Worm (Caenorhabditis elegans): Measurements from ENCODE around the gene C55A1.1.

Gene C55A1.1

DNA sequence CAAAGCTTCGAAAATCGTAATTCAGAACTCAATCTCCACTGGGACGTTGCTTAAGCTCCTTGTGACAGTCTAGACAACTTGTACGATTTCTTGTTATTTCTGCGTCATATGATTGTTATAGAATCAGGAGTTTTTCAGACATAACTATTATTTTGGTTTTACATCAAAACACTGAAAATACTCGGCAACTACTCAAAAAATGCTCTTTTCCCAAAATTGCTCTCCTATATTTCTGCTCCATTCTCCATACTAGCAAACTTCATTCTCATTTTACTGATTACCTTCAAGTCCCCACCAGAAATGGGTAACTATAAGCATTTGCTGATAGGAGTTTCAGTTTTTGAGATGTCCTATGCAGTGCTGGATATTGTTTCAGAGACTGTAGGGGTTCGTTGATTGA lies at the start of gene C55A1.1:
Gene C55A1.1 (plus strand): TSS at position 301 of the 400 bp plus-strand sequence.
- no peak for TF ChIP-seq zag-1 (tag; optimal IDR thresholded peaks at IDR 0.05)
- TF ChIP-seq ces-1 (GFP tag; optimal IDR thresholded peaks at IDR 0.05) = no peak
- no peak for TF ChIP-seq tlp-1 (tag; optimal IDR thresholded peaks at IDR 0.05)
- TF ChIP-seq fkh-10 (GFP tag; optimal IDR thresholded peaks at IDR 0.05) = no peak
- no peak for TF ChIP-seq Y116A8C.19 (tag; optimal IDR thresholded peaks at IDR 0.05; ENCODE audit: borderline replicate concordance)
- TF ChIP-seq unc-86 (tag; optimal IDR thresholded peaks at IDR 0.05) = no peak
- TF ChIP-seq irx-1 (tag; optimal IDR thresholded peaks at IDR 0.05) = no peak
- TF ChIP-seq C34B4.2 (tag; optimal IDR thresholded peaks at IDR 0.05) = no peak
- TF ChIP-seq hpl-2 (GFP tag; optimal IDR thresholded peaks at IDR 0.05) = no peak
- no peak for TF ChIP-seq mep-1 (tag; optimal IDR thresholded peaks at IDR 0.05)
- TF ChIP-seq mef-2 (tag; optimal IDR thresholded peaks at IDR 0.05) = no peak
- no peak for TF ChIP-seq nhr-12 (tag; optimal IDR thresholded peaks at IDR 0.05)
- TF ChIP-seq C16A3.4 (tag; optimal IDR thresholded peaks at IDR 0.05) = no peak
- TF ChIP-seq F16B12.6 (tag; optimal IDR thresholded peaks at IDR 0.05) = no peak
- TF ChIP-seq fkh-4 (tag; optimal IDR thresholded peaks at IDR 0.05; ENCODE audit: borderline replicate concordance) = no peak
- TF ChIP-seq nhr-20 (tag; optimal IDR thresholded peaks at IDR 0.05) = no peak
- no peak for TF ChIP-seq lin-14 (GFP tag; optimal IDR thresholded peaks at IDR 0.05)
- no peak for TF ChIP-seq unc-62 (GFP tag; optimal IDR thresholded peaks at IDR 0.05)
- no peak for TF ChIP-seq dpl-1 (GFP tag; optimal IDR thresholded peaks at IDR 0.05)

DNA sequence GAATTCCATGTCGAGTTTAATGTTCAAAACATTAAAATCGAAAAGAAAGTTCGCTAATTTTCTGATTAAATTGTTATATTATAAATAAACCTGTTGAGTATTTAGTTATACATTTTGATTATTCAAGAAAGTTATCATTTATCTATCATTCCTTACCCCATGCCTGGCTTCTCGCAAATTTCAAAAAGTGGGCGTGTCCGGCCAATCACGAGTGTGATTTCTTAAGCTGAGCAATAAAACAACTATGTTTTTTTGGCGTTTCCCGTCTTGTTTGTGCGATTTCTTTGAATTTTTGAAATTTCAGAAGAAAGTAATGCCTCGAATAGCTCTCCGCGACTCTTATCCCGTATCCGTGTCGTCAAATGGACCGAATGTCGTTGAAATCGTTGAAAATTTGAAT lies 49.0 kb upstream of the C55A1.1 start, which contains the start of gene fbxa-94:
Gene fbxa-94 (plus strand): TSS at position 301 of the 400 bp plus-strand sequence.
- TF ChIP-seq snu-23 (GFP tag; optimal IDR thresholded peaks at IDR 0.05) (no peak), unc-86 (tag; optimal IDR thresholded peaks at IDR 0.05) (no peak), aly-2 (tag; optimal IDR thresholded peaks at IDR 0.05) (no peak), unc-30 (tag; optimal IDR thresholded peaks at IDR 0.05) (no peak), unc-98 (GFP tag; IDR thresholded peaks at IDR 0.05) (no peak), ces-1 (GFP tag; optimal IDR thresholded peaks at IDR 0.05) (no peak), ceh-82 (tag; optimal IDR thresholded peaks at IDR 0.05) (no peak), fkh-10 (GFP tag; optimal IDR thresholded peaks at IDR 0.05) (no peak), egl-13 (tag; optimal IDR thresholded peaks at IDR 0.05) (no peak), skn-1 (tag; optimal IDR thresholded peaks at IDR 0.05) (no peak), zag-1 (tag; optimal IDR thresholded peaks at IDR 0.05) (no peak), tlp-1 (tag; optimal IDR thresholded peaks at IDR 0.05) (no peak), ceh-90 (tag; optimal IDR thresholded peaks at IDR 0.05) (no peak), mdl-1 (tag; optimal IDR thresholded peaks at IDR 0.05) (no peak), efl-3 (GFP tag; optimal IDR thresholded peaks at IDR 0.05) (no peak)

DNA sequence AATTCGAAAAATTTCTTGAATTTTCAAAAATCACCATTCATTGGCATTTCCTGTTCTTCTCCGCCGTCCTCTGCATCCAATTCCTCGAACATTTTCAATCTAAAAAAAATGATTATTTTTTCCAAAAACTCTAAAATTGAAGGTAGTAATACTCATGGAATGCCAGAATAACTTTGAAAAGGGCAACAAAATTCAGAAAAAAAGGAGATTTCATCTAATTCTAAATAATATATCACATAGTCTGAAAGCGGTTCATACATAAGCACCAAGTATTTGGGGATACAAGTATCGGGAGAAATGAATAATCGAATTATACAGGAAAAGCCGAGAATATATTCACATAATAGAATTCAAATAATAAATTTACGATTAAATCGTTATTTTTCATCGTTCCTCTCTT lies 46.3 kb upstream of the C55A1.1 start, which contains the start of gene mdt-28:
Gene mdt-28 (minus strand): TSS at position 101 of the 400 bp plus-strand sequence.
- TF ChIP-seq hpl-2 (GFP tag; optimal IDR thresholded peaks at IDR 0.05) = no peak
- TF ChIP-seq nhr-90 (tag; optimal IDR thresholded peaks at IDR 0.05; ENCODE audit: poor library complexity) = no peak
- TF ChIP-seq sptf-1 (tag; optimal IDR thresholded peaks at IDR 0.05) = no peak
- no peak for TF ChIP-seq C34B4.2 (tag; optimal IDR thresholded peaks at IDR 0.05)
- TF ChIP-seq dsc-1 (tag; optimal IDR thresholded peaks at IDR 0.05) = no peak
- no peak for TF ChIP-seq unc-98 (GFP tag; IDR thresholded peaks at IDR 0.05)
- no peak for TF ChIP-seq egl-27 (tag; optimal IDR thresholded peaks at IDR 0.05)
- TF ChIP-seq snu-23 (GFP tag; optimal IDR thresholded peaks at IDR 0.05) = no peak
- TF ChIP-seq elt-2 (tag; optimal IDR thresholded peaks at IDR 0.05) = no peak
- no peak for TF ChIP-seq ama-1 (optimal IDR thresholded peaks at IDR 0.05)
- TF ChIP-seq fkh-4 (tag; optimal IDR thresholded peaks at IDR 0.05; ENCODE audit: borderline replicate concordance) = no peak

DNA sequence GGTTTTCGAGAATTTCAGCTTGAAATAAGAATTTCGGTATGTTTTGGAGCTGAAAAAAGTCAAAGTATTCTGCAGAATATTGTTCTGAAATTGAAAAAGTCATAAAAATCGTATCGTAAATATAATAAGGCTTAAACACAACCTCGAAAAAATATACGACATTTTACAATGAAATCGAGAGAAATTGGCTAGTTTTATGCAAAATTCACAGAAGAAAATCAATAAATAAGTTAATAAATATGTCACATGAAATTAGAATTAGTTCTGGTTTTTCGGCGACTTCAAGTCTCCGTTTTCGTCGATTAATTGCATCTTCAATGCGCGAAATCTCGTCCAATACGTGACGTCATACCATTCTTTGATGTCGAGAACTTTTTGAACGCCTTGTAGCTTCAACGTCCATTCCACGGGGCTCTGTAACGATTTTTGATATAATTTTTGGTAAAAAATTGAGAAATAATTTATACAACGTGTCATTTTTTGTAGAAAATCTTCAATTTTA lies 44.2 kb upstream of the C55A1.1 start, which contains the start of gene atx-3:
Gene atx-3 (minus strand): TSS at position 51 of the 502 bp plus-strand sequence.
- TF ChIP-seq mab-9 (GFP tag; IDR thresholded peaks at IDR 0.05) (no peak), efl-1 (optimal IDR thresholded peaks at IDR 0.05) (no peak), efl-1 (GFP tag; optimal IDR thresholded peaks at IDR 0.05 in 1 of 2) (peak in 1 of 2 experiments; percentile 4), nhr-11 (tag; optimal IDR thresholded peaks at IDR 0.05) (no peak), blmp-1 (tag; optimal IDR thresholded peaks at IDR 0.05) (peak; percentile 56), nhr-85 (tag) (peak; percentile 54), elt-3 (tag; optimal IDR thresholded peaks at IDR 0.05) (peak in 1 of 6 experiments; percentile 19)
